Fruit fly (Drosophila melanogaster) whole organism, embryonic: ENCODE results near the gene Gr64a.
A peak's percentile ranks its signal among the peaks of the same experiment; 100 is the strongest.

Experiments used
- Abd-B ChIP-seq: fragments of 200-800 bp; sonication (Bioruptor generic); optimal IDR thresholded peaks from 2 replicates; lab custom pipeline; 2018; ENCODE audit warnings: missing biosample characterization, mild to moderate bottlenecking, missing genetic modification characterization, moderate library complexity
- Aef1 ChIP-seq: fragments of 200-800 bp; sonication (Bioruptor generic); IDR thresholded peaks from 3 replicates; pipeline ENCODE4 v1.3.6; 2022; ENCODE audit warnings: missing biosample characterization, missing genetic modification characterization
- Antp ChIP-seq: fragments of 200-800 bp; sonication (Bioruptor generic); optimal IDR thresholded peaks from 3 replicates; lab custom pipeline; 2016; ENCODE audit warnings: missing biosample characterization, missing genetic modification characterization
- B-H1 ChIP-seq: fragments of 200-800 bp; sonication (Bioruptor generic); IDR thresholded peaks from 3 replicates; pipeline ENCODE4 v1.3.6; 2022; ENCODE audit warnings: missing biosample characterization, missing genetic modification characterization
- B-H2 ChIP-seq: fragments of 200-800 bp; sonication (Bioruptor generic); optimal IDR thresholded peaks from 2 replicates; lab custom pipeline; 2018; ENCODE audit warnings: missing biosample characterization, mild to moderate bottlenecking, missing genetic modification characterization
- Blimp-1 ChIP-seq: fragments of 200-800 bp; sonication (Bioruptor generic); optimal IDR thresholded peaks from 3 replicates; lab custom pipeline; 2018; ENCODE audit warnings: missing biosample characterization, missing genetic modification characterization, mild to moderate bottlenecking, moderate library complexity, missing genetic modification reagents
- CG10979 ChIP-seq: fragments of 200-800 bp; sonication (Bioruptor generic); optimal IDR thresholded peaks from 2 replicates; lab custom pipeline; 2018; ENCODE audit warnings: missing biosample characterization, mild to moderate bottlenecking, missing genetic modification characterization, moderate library complexity
- CG11398 ChIP-seq: fragments of 200-800 bp; sonication (Bioruptor generic); optimal IDR thresholded peaks from 2 replicates; lab custom pipeline; 2016; ENCODE audit warnings: missing biosample characterization, missing genetic modification characterization
- CG12299 ChIP-seq: fragments of 200-800 bp; sonication (Bioruptor generic); optimal IDR thresholded peaks from 2 replicates; lab custom pipeline; 2018; ENCODE audit warnings: missing biosample characterization, mild to moderate bottlenecking, missing genetic modification characterization
- CG1233 ChIP-seq: fragments of 200-800 bp; sonication (Bioruptor generic); optimal IDR thresholded peaks from 4 replicates; lab custom pipeline; 2018; ENCODE audit warnings: missing biosample characterization, mild to moderate bottlenecking, missing genetic modification characterization
- CG12659 ChIP-seq: fragments of 200-800 bp; sonication (Bioruptor generic); optimal IDR thresholded peaks from 3 replicates; lab custom pipeline; 2017; ENCODE audit warnings: mild to moderate bottlenecking, missing biosample characterization, missing genetic modification reagents, missing genetic modification characterization
- CG12744 ChIP-seq: fragments of 200-800 bp; sonication (Bioruptor generic); optimal IDR thresholded peaks from 2 replicates; lab custom pipeline; 2016; ENCODE audit warnings: missing biosample characterization, missing genetic modification characterization
- CG13775 ChIP-seq: fragments of 200-800 bp; sonication (Bioruptor generic); optimal IDR thresholded peaks from 3 replicates; lab custom pipeline; 2017; ENCODE audit warnings: missing biosample characterization, mild to moderate bottlenecking, missing genetic modification characterization
- CG14050 ChIP-seq: fragments of 200-800 bp; sonication (Bioruptor generic); IDR thresholded peaks from 3 replicates; pipeline ENCODE4 v1.3.6; 2022; ENCODE audit warnings: missing biosample characterization, missing genetic modification characterization
- CG14710 ChIP-seq: fragments of 200-800 bp; sonication (Bioruptor generic); optimal IDR thresholded peaks from 3 replicates; lab custom pipeline; 2019; ENCODE audit warnings: missing biosample characterization, mild to moderate bottlenecking, missing genetic modification characterization, moderate library complexity
- CG14965 ChIP-seq: fragments of 200-800 bp; sonication (Bioruptor generic); optimal IDR thresholded peaks from 2 replicates; lab custom pipeline; 2016; ENCODE audit warnings: missing biosample characterization, missing genetic modification characterization, borderline replicate concordance
- CG1603 ChIP-seq: fragments of 200-800 bp; sonication (Bioruptor generic); optimal IDR thresholded peaks from 2 replicates; lab custom pipeline; 2019; ENCODE audit warnings: missing biosample characterization, mild to moderate bottlenecking, missing genetic modification characterization, moderate library complexity
- CG18764 ChIP-seq: fragments of 200-800 bp; sonication (Bioruptor generic); optimal IDR thresholded peaks from 3 replicates; lab custom pipeline; 2016; ENCODE audit warnings: missing biosample characterization, missing genetic modification characterization
- CG2116 ChIP-seq: fragments of 200-800 bp; sonication (Bioruptor generic); optimal IDR thresholded peaks from 3 replicates; lab custom pipeline; 2018; ENCODE audit warnings: missing biosample characterization, mild to moderate bottlenecking, missing genetic modification characterization
- CG3065 ChIP-seq: fragments of 200-800 bp; sonication (Bioruptor generic); optimal IDR thresholded peaks from 2 replicates; lab custom pipeline; 2016; ENCODE audit warnings: missing biosample characterization, missing genetic modification characterization
- CG31224 ChIP-seq: fragments of 200-800 bp; sonication (Bioruptor generic); IDR thresholded peaks from 2 replicates; pipeline ENCODE4 v1.3.6; 2022; ENCODE audit warnings: missing biosample characterization, missing genetic modification characterization
- CG4404 ChIP-seq: fragments of 200-800 bp; sonication (Bioruptor generic); IDR thresholded peaks from 2 replicates; pipeline ENCODE4 v1.3.6; 2022; ENCODE audit warnings: missing biosample characterization, missing genetic modification characterization
- D19B ChIP-seq: fragments of 200-800 bp; sonication (Bioruptor generic); optimal IDR thresholded peaks from 2 replicates; lab custom pipeline; 2017; ENCODE audit warnings: missing biosample characterization, mild to moderate bottlenecking, missing genetic modification characterization
- Dek ChIP-seq: fragments of 200-800 bp; sonication (Bioruptor generic); optimal IDR thresholded peaks from 3 replicates; lab custom pipeline; 2019; ENCODE audit warnings: missing biosample characterization, mild to moderate bottlenecking, missing genetic modification characterization, moderate library complexity
- ERR ChIP-seq: fragments of 200-800 bp; sonication (Bioruptor generic); optimal IDR thresholded peaks from 2 replicates; lab custom pipeline; 2016; ENCODE audit warnings: missing biosample characterization, missing genetic modification characterization
- Fer3 ChIP-seq: fragments of 200-800 bp; sonication (Bioruptor generic); optimal IDR thresholded peaks from 2 replicates; lab custom pipeline; 2018; ENCODE audit warnings: missing biosample characterization, mild to moderate bottlenecking, missing genetic modification characterization, moderate library complexity
- Gsc ChIP-seq: fragments of 200-800 bp; sonication (Bioruptor generic); IDR thresholded peaks from 2 replicates; pipeline ENCODE4 v1.3.6; 2022; ENCODE audit warnings: missing biosample characterization, missing genetic modification characterization
- HLH4C ChIP-seq: fragments of 200-800 bp; sonication (Bioruptor generic); IDR thresholded peaks from 3 replicates; pipeline ENCODE4 v1.3.6; 2022; ENCODE audit warnings: missing biosample characterization, missing genetic modification characterization; ENCODE audit not compliant: partially characterized antibody
- Hand ChIP-seq: fragments of 200-800 bp; sonication (Bioruptor generic); optimal IDR thresholded peaks from 2 replicates; lab custom pipeline; 2017; ENCODE audit warnings: mild to moderate bottlenecking, missing biosample characterization, missing genetic modification reagents, missing genetic modification characterization
- Hr39 ChIP-seq: fragments of >200 bp; optimal IDR thresholded peaks from 2 replicates; lab custom pipeline; 2017
- MESR4 ChIP-seq: fragments of 200-800 bp; sonication (Bioruptor generic); optimal IDR thresholded peaks from 2 replicates; lab custom pipeline; 2018; ENCODE audit warnings: missing biosample characterization, mild to moderate bottlenecking, missing genetic modification characterization, moderate library complexity
- Med ChIP-seq: fragments of 200-800 bp; sonication (Bioruptor generic); peaks from one replicate; lab custom pipeline; 2016; ENCODE audit warnings: missing biosample characterization, missing genetic modification characterization, mild to moderate bottlenecking, inconsistent platforms, moderate library complexity
- NC2α ChIP-seq: fragments of 200-800 bp; sonication (Bioruptor generic); optimal IDR thresholded peaks from 2 replicates; lab custom pipeline; 2016; ENCODE audit warnings: missing biosample characterization, missing genetic modification characterization
- Ravus ChIP-seq: fragments of 200-800 bp; sonication (Bioruptor generic); IDR thresholded peaks from 2 replicates; pipeline ENCODE4 v1.3.6; 2022; ENCODE audit warnings: missing biosample characterization, missing genetic modification characterization
- Side ChIP-seq: fragments of 200-800 bp; sonication (Bioruptor generic); optimal IDR thresholded peaks from 2 replicates; lab custom pipeline; 2016; ENCODE audit warnings: missing biosample characterization, missing genetic modification characterization
- btn ChIP-seq: fragments of 200-800 bp; sonication (Bioruptor generic); optimal IDR thresholded peaks from 2 replicates; lab custom pipeline; 2016; ENCODE audit warnings: missing biosample characterization, missing genetic modification characterization
- corto ChIP-seq: fragments of 200-800 bp; sonication (Bioruptor generic); optimal IDR thresholded peaks from 2 replicates; lab custom pipeline; 2016; ENCODE audit warnings: missing biosample characterization, mild to moderate bottlenecking, missing genetic modification characterization, moderate library complexity
- cwo ChIP-seq: fragments of 200-800 bp; sonication (Bioruptor generic); optimal IDR thresholded peaks from 3 replicates; lab custom pipeline; 2017; ENCODE audit warnings: missing biosample characterization, missing genetic modification characterization, mild to moderate bottlenecking, moderate library complexity, missing genetic modification reagents
- dmrt99B ChIP-seq: fragments of 200-800 bp; sonication (Bioruptor generic); optimal IDR thresholded peaks from 2 replicates; lab custom pipeline; 2018; ENCODE audit warnings: missing biosample characterization, mild to moderate bottlenecking, missing genetic modification characterization, moderate library complexity
- dpn ChIP-seq, 2 experiments: fragments of 200-800 bp; sonication (Bioruptor generic); optimal IDR thresholded peaks; 3 replicates each; lab custom pipeline; 2016; ENCODE audit warnings: missing biosample characterization in 2 of 2, missing genetic modification characterization in 2 of 2
- dysf ChIP-seq: fragments of 200-800 bp; sonication (Bioruptor generic); IDR thresholded peaks from 3 replicates; pipeline ENCODE4 v1.3.6; 2022; ENCODE audit warnings: missing biosample characterization, missing genetic modification characterization
- esg ChIP-seq: fragments of 200-800 bp; sonication (Bioruptor generic); conservative IDR thresholded peaks from 2 replicates; pipeline ENCODE4 v1.3.6; 2022; ENCODE audit warnings: missing biosample characterization, missing genetic modification characterization
- fd64A ChIP-seq: fragments of 200-800 bp; sonication (Bioruptor generic); optimal IDR thresholded peaks from 3 replicates; lab custom pipeline; 2018; ENCODE audit warnings: missing biosample characterization, mild to moderate bottlenecking, missing genetic modification characterization
- grn ChIP-seq: fragments of 200-800 bp; sonication (Bioruptor generic); optimal IDR thresholded peaks from 3 replicates; lab custom pipeline; 2017; ENCODE audit warnings: missing biosample characterization, missing genetic modification characterization
- lab ChIP-seq: fragments of 200-800 bp; sonication (Bioruptor generic); optimal IDR thresholded peaks from 3 replicates; lab custom pipeline; 2017; ENCODE audit warnings: missing biosample characterization, missing genetic modification characterization, mild to moderate bottlenecking, moderate library complexity, missing genetic modification reagents
- lov ChIP-seq, 2 experiments: fragments of 200-800 bp in 1 of 2; fragments of >200 bp in 1 of 2; sonication (Bioruptor generic) in 1 of 2; IDR thresholded peaks in 1 of 2; optimal IDR thresholded peaks in 1 of 2; 2 replicates in 1 of 2; 3 replicates in 1 of 2; pipeline versions ENCODE4 v1.3.6 to Lab custom; 2017 to 2022; ENCODE audit warnings: missing biosample characterization in 1 of 2, missing genetic modification characterization in 1 of 2
- luna ChIP-seq: fragments of 200-800 bp; sonication (Bioruptor generic); optimal IDR thresholded peaks from 2 replicates; lab custom pipeline; 2016; ENCODE audit warnings: missing biosample characterization, missing genetic modification characterization
- onecut ChIP-seq: fragments of 200-800 bp; sonication (Bioruptor generic); IDR thresholded peaks from 2 replicates; pipeline ENCODE4 v1.3.6; 2022; ENCODE audit warnings: missing biosample characterization, missing genetic modification characterization
- ssp ChIP-seq: fragments of 200-800 bp; sonication (Bioruptor generic); IDR thresholded peaks from 2 replicates; pipeline ENCODE4 v1.3.6; 2022; ENCODE audit warnings: missing biosample characterization, missing genetic modification characterization
- vvl ChIP-seq: fragments of 200-800 bp; sonication (Bioruptor generic); IDR thresholded peaks from 2 replicates; pipeline ENCODE4 v1.3.6; 2022; ENCODE audit warnings: missing biosample characterization, missing genetic modification characterization

The Gr64a gene

dm6 chr3L:4025738-4026505 is 647 bp upstream of the Gr64a start, which contains the start of gene CG11594 (continued):
- TF ChIP-seq CG18764 (GFP tag; lab: Kevin White, UChicago) (no peak), CG13775 (GFP tag; lab: Kevin White, UChicago) (no peak), esg (GFP tag; lab: Robert Waterston, UW) (no peak), btn (GFP tag; lab: Kevin White, UChicago) (no peak), CG4404 (no peak), B-H1 (GFP tag; lab: Robert Waterston, UW) (no peak), B-H2 (peak; percentile 29), dysf (GFP tag; lab: Robert Waterston, UW) (peak; percentile 29; the same call in 1 of the 3 replicates), CG11398 (GFP tag; lab: Kevin White, UChicago) (no peak), Gsc (no peak), CG10979 (tag; lab: Kevin White, UChicago) (no peak), Ravus (GFP tag; lab: Robert Waterston, UW) (no peak), CG12744 (no peak), Blimp-1 (GFP tag; lab: Kevin White, UChicago) (no peak), onecut (no peak), CG1233 (GFP tag; lab: Kevin White, UChicago) (no peak), Med (no peak), dmrt99B (tag; lab: Kevin White, UChicago) (no peak), ERR (GFP tag; lab: Kevin White, UChicago) (no peak), ssp (GFP tag; lab: Robert Waterston, UW) (no peak), Dek (tag; lab: Kevin White, UChicago) (no peak), luna (GFP tag; lab: Kevin White, UChicago) (no peak), Hand (GFP tag; lab: Kevin White, UChicago) (no peak), lab (peak; percentile 76), NC2α (GFP tag; lab: Kevin White, UChicago) (no peak), vvl (GFP tag; lab: Robert Waterston, UW) (peak; percentile 36), Abd-B (no peak), dpn (GFP tag; optimal IDR thresholded peaks at IDR 0.05; lab: Kevin White, UChicago) (peak in 1 of 2 experiments; percentile 51), Aef1 (GFP tag; lab: Robert Waterston, UW) (no peak), CG3065 (GFP tag; lab: Kevin White, UChicago) (no peak), Side (GFP tag; lab: Kevin White, UChicago) (no peak), HLH4C (GFP tag; lab: Robert Waterston, UW) (no peak), Fer3 (peak; percentile 27), CG12299 (tag; lab: Kevin White, UChicago) (no peak), CG14965 (GFP tag; lab: Kevin White, UChicago) (no peak), CG2116 (GFP tag; lab: Kevin White, UChicago) (no peak), CG12659 (GFP tag; lab: Kevin White, UChicago) (peak; percentile 32), CG31224 (GFP tag; lab: Robert Waterston, UW) (no peak), grn (peak; percentile 92), corto (GFP tag; lab: Kevin White, UChicago) (no peak), MESR4 (GFP tag; lab: Kevin White, UChicago) (no peak), lov (optimal IDR thresholded peaks at IDR 0.05; lab: Kevin White, UChicago) (no peak), lov (GFP tag; IDR thresholded peaks at IDR 0.05; lab: Robert Waterston, UW) (no peak), Antp (no peak), CG14710 (tag; lab: Kevin White, UChicago) (no peak), fd64A (GFP tag; lab: Kevin White, UChicago) (no peak), CG1603 (tag; lab: Kevin White, UChicago) (no peak), D19B (GFP tag; lab: Kevin White, UChicago) (no peak), cwo (GFP tag; lab: Kevin White, UChicago) (peak; percentile 3), Hr39 (lab: Kevin White, UChicago) (no peak), CG14050 (GFP tag; lab: Robert Waterston, UW) (no peak)
